Worm (Caenorhabditis elegans) whole organism, midembryonic: ENCODE data around the gene F14E5.8.

Experiments
- cog-1 ChIP-seq: sonication (generic microtip); optimal IDR thresholded peaks from 2 replicates; lab custom pipeline; 2016; ENCODE audit warnings: missing genetic modification characterization, missing compliant biosample characterization
- med-1 ChIP-seq: sonication (generic microtip); optimal IDR thresholded peaks from 2 replicates; lab custom pipeline; 2017; ENCODE audit warnings: missing genetic modification characterization, mild to moderate bottlenecking, missing compliant biosample characterization, antibody characterized with exemption, missing genetic modification reagents; ENCODE audit not compliant: insufficient read depth
- tab-1 ChIP-seq: fragments of 200-800 bp; sonication (Bioruptor generic); IDR thresholded peaks from 2 replicates; pipeline ENCODE4 v1.3.6; 2022; ENCODE audit warnings: missing genetic modification characterization, missing compliant biosample characterization

DNA sequence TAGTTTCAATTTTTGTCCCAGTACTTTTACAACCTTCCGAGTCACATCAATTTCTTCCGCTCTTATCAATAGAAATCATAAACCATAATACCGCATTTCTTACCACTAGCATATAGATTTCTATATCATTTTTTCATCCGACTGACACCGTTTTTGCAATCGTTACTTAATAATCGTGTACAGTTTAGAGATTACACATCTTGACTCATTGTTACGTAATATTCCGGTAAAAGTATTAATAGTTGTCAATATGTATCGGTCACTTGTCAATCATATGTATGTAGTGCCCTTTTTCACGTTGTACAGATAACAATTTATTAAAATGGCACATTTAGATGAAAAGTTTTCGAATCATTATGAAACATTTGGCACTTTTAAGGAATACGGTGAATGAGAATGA, 19.9 kb upstream of the F14E5.8 start:
- no peak for TF ChIP-seq cog-1
- TF ChIP-seq tab-1 (GFP tag; lab: Robert Waterston, UW): no peak
- TF ChIP-seq med-1 (GFP tag; lab: Kevin White, UChicago): no peak
